Worm (Caenorhabditis elegans) whole organism, L4 larva: Measurements from ENCODE around the gene abts-3.

Experiments
- R02D3.7 ChIP-seq: fragments of 150-350 bp; sonication (generic microtip); optimal IDR thresholded peaks from 3 replicates; lab custom pipeline; 2014; ENCODE audit warnings: missing biosample characterization, missing genetic modification characterization
- arid-1 ChIP-seq: fragments of 200-800 bp; sonication (Bioruptor generic); conservative IDR thresholded peaks from 2 replicates; pipeline ENCODE4 v1.3.6; 2022; ENCODE audit warnings: missing genetic modification reagents, missing genetic modification characterization, missing compliant biosample characterization
- daf-16 ChIP-seq, 3 experiments: sonication (generic microtip); optimal IDR thresholded peaks; 2 replicates each; lab custom pipeline; 2016 to 2017; ENCODE audit warnings: missing genetic modification characterization in 3 of 3, missing genetic modification reagents in 3 of 3, mild to moderate bottlenecking in 2 of 3, missing compliant biosample characterization in 2 of 3, missing biosample characterization in 1 of 3, moderate library complexity in 1 of 3
- dpl-1 ChIP-seq: fragments of 150-350 bp; optimal IDR thresholded peaks from 2 replicates; lab custom pipeline; 2014; ENCODE audit warnings: missing biosample characterization, missing genetic modification reagents, missing genetic modification characterization
- lin-38 ChIP-seq: fragments of 200-800 bp; sonication (Bioruptor generic); IDR thresholded peaks from 2 replicates; pipeline ENCODE4 v1.3.6; 2022; ENCODE audit warnings: missing genetic modification reagents, missing genetic modification characterization, missing compliant biosample characterization
- lsy-2 ChIP-seq, 2 experiments: fragments of 150-350 bp in 1 of 2; sonication (generic microtip) in 1 of 2; optimal IDR thresholded peaks; 2 replicates each; lab custom pipeline; 2014 to 2017; ENCODE audit warnings: missing biosample characterization in 2 of 2, missing genetic modification characterization in 2 of 2
- nhr-28 ChIP-seq: fragments of 150-350 bp; optimal IDR thresholded peaks from 2 replicates; lab custom pipeline; 2014; ENCODE audit warnings: missing biosample characterization, missing genetic modification characterization
- nhr-48 ChIP-seq: sonication (generic microtip); optimal IDR thresholded peaks from 2 replicates; lab custom pipeline; 2016; ENCODE audit warnings: mild to moderate bottlenecking, missing genetic modification characterization, missing compliant biosample characterization
- nhr-76 ChIP-seq: fragments of 150-350 bp; optimal IDR thresholded peaks from 2 replicates; lab custom pipeline; 2014; ENCODE audit warnings: missing biosample characterization, missing genetic modification characterization
- skn-1 ChIP-seq: fragments of 150-350 bp; optimal IDR thresholded peaks from 2 replicates; lab custom pipeline; 2014; ENCODE audit warnings: missing biosample characterization, missing genetic modification characterization
- spr-3 ChIP-seq: fragments of 200-800 bp; sonication (Bioruptor generic); optimal IDR thresholded peaks from 2 replicates; lab custom pipeline; 2018; ENCODE audit warnings: mild to moderate bottlenecking, missing genetic modification characterization, missing compliant biosample characterization
- tra-1 ChIP-seq: fragments of 200-800 bp; sonication (Bioruptor generic); IDR thresholded peaks from 2 replicates; pipeline ENCODE4 v1.3.6; 2022; ENCODE audit warnings: missing genetic modification reagents, missing genetic modification characterization, missing compliant biosample characterization
- zag-1 ChIP-seq: fragments of 150-350 bp; optimal IDR thresholded peaks from 2 replicates; lab custom pipeline; 2014; ENCODE audit warnings: missing biosample characterization, missing genetic modification characterization

DNA sequence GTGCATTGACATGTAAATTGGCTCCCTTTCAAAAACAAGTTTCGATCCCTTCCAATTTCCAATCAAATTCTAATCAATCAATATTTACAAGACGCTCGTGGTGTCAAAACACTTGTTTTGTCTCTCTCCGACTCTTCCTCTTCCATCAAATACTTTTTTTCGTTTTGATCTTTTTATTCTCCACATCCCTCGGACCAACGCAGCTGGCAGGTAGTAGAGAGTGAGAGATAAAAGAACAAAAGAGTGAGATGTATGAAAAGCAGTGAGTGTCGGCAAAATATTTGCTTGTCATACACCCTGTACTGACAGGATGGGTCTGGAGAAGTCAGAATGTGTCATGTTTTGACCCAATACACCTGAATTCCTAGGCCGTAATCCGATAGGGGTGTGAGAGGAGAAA is 4.0 kb downstream of the abts-3 start:
- TF ChIP-seq nhr-76 (tag; lab: Kevin White, UChicago) (no peak), spr-3 (GFP tag; lab: Kevin White, UChicago) (no peak), lin-38 (no peak), nhr-48 (tag; lab: Kevin White, UChicago) (no peak), tra-1 (no peak), dpl-1 (GFP tag; lab: Kevin White, UChicago) (no peak), lsy-2 (tag; optimal IDR thresholded peaks at IDR 0.05; lab: Kevin White, UChicago) (no peak), daf-16 (GFP tag; optimal IDR thresholded peaks at IDR 0.05; lab: Kevin White, UChicago) (peak in 1 of 2 experiments; percentile 63), daf-16 (tag; optimal IDR thresholded peaks at IDR 0.05; lab: Kevin White, UChicago) (no peak), skn-1 (no peak), nhr-28 (tag; lab: Kevin White, UChicago) (no peak), zag-1 (no peak), R02D3.7 (tag; lab: Kevin White, UChicago) (no peak), arid-1 (GFP tag; lab: Robert Waterston, UW) (no peak)
